Fruit fly (Drosophila melanogaster) whole organism, wandering third instar larva: ENCODE data around the gene CG43400.

Experiments used
- Abd-B ChIP-seq: fragments of >200 bp; optimal IDR thresholded peaks from 2 replicates; lab custom pipeline; 2017; ENCODE audit warnings: missing biosample characterization, missing genetic modification characterization
- CG32264 ChIP-seq: fragments of 200-800 bp; sonication (Bioruptor generic); optimal IDR thresholded peaks from 2 replicates; lab custom pipeline; 2016; ENCODE audit warnings: missing biosample characterization, missing genetic modification characterization
- HLH106 ChIP-seq: fragments of 200-800 bp; optimal IDR thresholded peaks from 3 replicates; lab custom pipeline; 2019; ENCODE audit warnings: missing biosample characterization, mild to moderate bottlenecking, missing genetic modification characterization, moderate library complexity
- Mio ChIP-seq: sonication (Bioruptor generic); optimal IDR thresholded peaks from 2 replicates; lab custom pipeline; 2016; ENCODE audit warnings: missing biosample characterization, missing genetic modification characterization
- OdsH ChIP-seq: fragments of 200-800 bp; sonication (Bioruptor generic); optimal IDR thresholded peaks from 2 replicates; lab custom pipeline; 2016; ENCODE audit warnings: missing biosample characterization, mild to moderate bottlenecking, missing genetic modification characterization
- br ChIP-seq: fragments of 200-800 bp; sonication (Bioruptor generic); optimal IDR thresholded peaks from 2 replicates; lab custom pipeline; 2016; ENCODE audit warnings: missing biosample characterization, missing genetic modification characterization
- ey ChIP-seq: fragments of 200-800 bp; sonication (Bioruptor generic); optimal IDR thresholded peaks from 2 replicates; lab custom pipeline; 2016; ENCODE audit warnings: missing biosample characterization, missing genetic modification characterization
- fru ChIP-seq: fragments of 200-800 bp; sonication (Bioruptor generic); optimal IDR thresholded peaks from 3 replicates; lab custom pipeline; 2016; ENCODE audit warnings: missing biosample characterization, mild to moderate bottlenecking, missing genetic modification characterization
- h ChIP-seq: fragments of 200-800 bp; sonication (Bioruptor generic); optimal IDR thresholded peaks from 3 replicates; lab custom pipeline; 2016; ENCODE audit warnings: missing biosample characterization, mild to moderate bottlenecking, missing genetic modification characterization
- lola ChIP-seq: fragments of >200 bp; optimal IDR thresholded peaks from 2 replicates; lab custom pipeline; 2017; ENCODE audit warnings: missing biosample characterization, missing genetic modification characterization
- pan ChIP-seq: fragments of >200 bp; optimal IDR thresholded peaks from 2 replicates; lab custom pipeline; 2017
- psq ChIP-seq: fragments of 200-800 bp; sonication (Bioruptor generic); optimal IDR thresholded peaks from 3 replicates; lab custom pipeline; 2017; ENCODE audit warnings: missing biosample characterization, mild to moderate bottlenecking, missing genetic modification characterization, moderate library complexity
- woc ChIP-seq: sonication (Bioruptor generic); optimal IDR thresholded peaks from 2 replicates; lab custom pipeline; 2016; ENCODE audit warnings: missing biosample characterization, mild to moderate bottlenecking, missing genetic modification characterization

- TF ChIP-seq Abd-B = no peak
- no peak for TF ChIP-seq ey (GFP tag; lab: Kevin White, UChicago)
- TF ChIP-seq h (GFP tag; lab: Kevin White, UChicago) = no peak
- no peak for TF ChIP-seq br (GFP tag; lab: Kevin White, UChicago)
- TF ChIP-seq lola (GFP tag; lab: Kevin White, UChicago) = no peak
- no peak for TF ChIP-seq pan
- TF ChIP-seq psq (GFP tag; lab: Kevin White, UChicago) = no peak
- TF ChIP-seq CG32264 = no peak
- no peak for TF ChIP-seq woc (GFP tag; lab: Kevin White, UChicago)
- TF ChIP-seq OdsH = no peak
- TF ChIP-seq Mio = no peak
- no peak for TF ChIP-seq HLH106 (tag; lab: Kevin White, UChicago)
- no peak for TF ChIP-seq fru (GFP tag; lab: Kevin White, UChicago)
These were observed 43.1 kb downstream of the CG43400 start for dm6 chr2L:8533632-8534031.
